Fruit fly (Drosophila melanogaster): ENCODE data around the gene Cftr.

The Cftr gene

dm6 chr3R:24565748-24566239 is 22.1 kb upstream of the Cftr start (continued):
- no peak for TF ChIP-seq NFAT (GFP tag; IDR thresholded peaks at IDR 0.05)
- TF ChIP-seq CHES-1-like (GFP tag; optimal IDR thresholded peaks at IDR 0.05), result no peak
- TF ChIP-seq CG18619 (GFP tag; optimal IDR thresholded peaks at IDR 0.05), result peak; percentile 37
- no peak for TF ChIP-seq zfh1 (GFP tag; IDR thresholded peaks at IDR 0.05)
- TF ChIP-seq Max (GFP tag; optimal IDR thresholded peaks at IDR 0.05), result peak; percentile 15
- peak; percentile 90 for TF ChIP-seq scrt (GFP tag; optimal IDR thresholded peaks at IDR 0.05)
- peak in 1 of 2 experiments; percentile 66 for TF ChIP-seq crp (GFP tag; optimal IDR thresholded peaks at IDR 0.05)
- TF ChIP-seq HHEX (GFP tag; optimal IDR thresholded peaks at IDR 0.05), result peak; percentile 59
- TF ChIP-seq CG2202 (tag; optimal IDR thresholded peaks at IDR 0.05), result peak; percentile 58
- no peak for TF ChIP-seq CG7372 (GFP tag; IDR thresholded peaks at IDR 0.05)
- no peak for TF ChIP-seq danr (GFP tag; IDR thresholded peaks at IDR 0.05)
- no peak for TF ChIP-seq CG33213 (GFP tag; optimal IDR thresholded peaks at IDR 0.05)
- no peak for TF ChIP-seq Bdp1 (GFP tag; optimal IDR thresholded peaks at IDR 0.05)
- TF ChIP-seq unc-4 (GFP tag; IDR thresholded peaks at IDR 0.05; ENCODE audit: partially characterized antibody), result peak; percentile 43; the same call in 1 of the 2 replicates
- TF ChIP-seq Hey (tag; optimal IDR thresholded peaks at IDR 0.05), result peak; percentile 52
- peak; percentile 38 for TF ChIP-seq CG6254 (GFP tag; optimal IDR thresholded peaks at IDR 0.05)
- TF ChIP-seq run (tag; optimal IDR thresholded peaks at IDR 0.05), result peak; percentile 46
- no peak for TF ChIP-seq CG11560 (tag; IDR thresholded peaks at IDR 0.05)
- peak; percentile 69 for TF ChIP-seq CG6765 (GFP tag; optimal IDR thresholded peaks at IDR 0.05)
- no peak for TF ChIP-seq CG10321 (GFP tag; IDR thresholded peaks at IDR 0.05)
- TF ChIP-seq tgo (GFP tag; IDR thresholded peaks at IDR 0.05), result no peak
- TF ChIP-seq pfk (GFP tag; optimal IDR thresholded peaks at IDR 0.05), result peak; percentile 48
- peak; percentile 93 for TF ChIP-seq psq (GFP tag; optimal IDR thresholded peaks at IDR 0.05)
- TF ChIP-seq crol (GFP tag; IDR thresholded peaks at IDR 0.05), result peak; percentile 57; the same call in 1 of the 2 replicates
- TF ChIP-seq trh (GFP tag; optimal IDR thresholded peaks at IDR 0.05), result peak; percentile 16
- TF ChIP-seq Oaz (GFP tag; IDR thresholded peaks at IDR 0.05), result no peak
- peak; percentile 89 for TF ChIP-seq lab (GFP tag; optimal IDR thresholded peaks at IDR 0.05)
- peak; percentile 91 for TF ChIP-seq chm (GFP tag; IDR thresholded peaks at IDR 0.05)
- TF ChIP-seq ind (GFP tag; optimal IDR thresholded peaks at IDR 0.05), result no peak
- TF ChIP-seq wor (GFP tag; IDR thresholded peaks at IDR 0.05), result no peak
- peak; percentile 89; the same call in 2 of the 3 replicates for TF ChIP-seq so (GFP tag; IDR thresholded peaks at IDR 0.05)
- TF ChIP-seq CG12071 (GFP tag; optimal IDR thresholded peaks at IDR 0.05), result peak; percentile 82
- peak; percentile 71 for TF ChIP-seq odd (GFP tag; optimal IDR thresholded peaks at IDR 0.05)
- no peak for TF ChIP-seq gt (GFP tag; IDR thresholded peaks at IDR 0.05)
- peak; percentile 93 for TF ChIP-seq CG13894 (tag; optimal IDR thresholded peaks at IDR 0.05)
- TF ChIP-seq CG11093 (GFP tag; IDR thresholded peaks at IDR 0.05), result no peak
- TF ChIP-seq slp2 (GFP tag; optimal IDR thresholded peaks at IDR 0.05), result no peak
- TF ChIP-seq CG33557 (GFP tag; optimal IDR thresholded peaks at IDR 0.05), result peak; percentile 40
- TF ChIP-seq CG12942 (GFP tag; optimal IDR thresholded peaks at IDR 0.05), result peak; percentile 13
- no peak for TF ChIP-seq Poxn (GFP tag; IDR thresholded peaks at IDR 0.05)
- no peak for TF ChIP-seq CG14441 (GFP tag; IDR thresholded peaks at IDR 0.05)
- TF ChIP-seq cato (GFP tag; optimal IDR thresholded peaks at IDR 0.05; ENCODE audit: borderline replicate concordance), result no peak
- TF ChIP-seq BtbVII (GFP tag; optimal IDR thresholded peaks at IDR 0.05), result peak; percentile 84
- no peak for TF ChIP-seq zen2 (GFP tag; IDR thresholded peaks at IDR 0.05; ENCODE audit: partially characterized antibody)
- TF ChIP-seq jing (GFP tag; optimal IDR thresholded peaks at IDR 0.05), result no peak
- TF ChIP-seq ato (GFP tag; IDR thresholded peaks at IDR 0.05; ENCODE audit: partially characterized antibody), result no peak
- TF ChIP-seq pros (GFP tag; optimal IDR thresholded peaks at IDR 0.05), result peak; percentile 15
- peak; percentile 50 for TF ChIP-seq CG13424 (tag; optimal IDR thresholded peaks at IDR 0.05)
- no peak for TF ChIP-seq Dref (GFP tag; IDR thresholded peaks at IDR 0.05)
- no peak for TF ChIP-seq C15 (GFP tag; IDR thresholded peaks at IDR 0.05)
- no peak for TF ChIP-seq croc (GFP tag; conservative IDR thresholded peaks at IDR 0.05)
